Worm (Caenorhabditis elegans) whole organism, L2 larva: Measurements from ENCODE around the gene F10D2.10.

Experiments
- R02D3.7 ChIP-seq: fragments of 150-350 bp; optimal IDR thresholded peaks from 2 replicates; lab custom pipeline; 2014; ENCODE audit warnings: missing biosample characterization, missing genetic modification characterization
- Y55F3AM.14 ChIP-seq: fragments of 200-800 bp; sonication (Bioruptor generic); optimal IDR thresholded peaks from 2 replicates; lab custom pipeline; 2018; ENCODE audit warnings: mild to moderate bottlenecking, missing genetic modification characterization, missing compliant biosample characterization
- ZK546.5 ChIP-seq: sonication (generic microtip); optimal IDR thresholded peaks from 2 replicates; lab custom pipeline; 2017; ENCODE audit warnings: missing biosample characterization, missing genetic modification characterization
- ama-1 ChIP-seq: fragments of 150-350 bp; optimal IDR thresholded peaks from 2 replicates; lab custom pipeline; 2018; ENCODE audit warnings: inconsistent platforms
- ceh-16 ChIP-seq: fragments of 150-350 bp; optimal IDR thresholded peaks from 2 replicates; lab custom pipeline; 2014; ENCODE audit warnings: missing biosample characterization, missing genetic modification characterization
- ceh-82 ChIP-seq: fragments of 150-350 bp; optimal IDR thresholded peaks from 2 replicates; lab custom pipeline; 2014; ENCODE audit warnings: missing biosample characterization, missing genetic modification characterization
- lin-39 ChIP-seq: fragments of 150-350 bp; optimal IDR thresholded peaks from 2 replicates; lab custom pipeline; 2014; ENCODE audit warnings: missing biosample characterization, missing genetic modification reagents, missing genetic modification characterization
- nhr-11 ChIP-seq: fragments of 150-350 bp; optimal IDR thresholded peaks from 2 replicates; lab custom pipeline; 2014; ENCODE audit warnings: missing biosample characterization, missing genetic modification characterization
- sem-4 ChIP-seq: fragments of 150-350 bp; optimal IDR thresholded peaks from 2 replicates; lab custom pipeline; 2014; ENCODE audit warnings: missing biosample characterization, missing genetic modification reagents, missing genetic modification characterization
- snpc-4 ChIP-seq: fragments of 150-350 bp; optimal IDR thresholded peaks from 2 replicates; lab custom pipeline; 2014; ENCODE audit warnings: missing biosample characterization, missing genetic modification characterization
- zag-1 ChIP-seq: fragments of 150-350 bp; optimal IDR thresholded peaks from 2 replicates; lab custom pipeline; 2014; ENCODE audit warnings: missing biosample characterization, missing genetic modification characterization

- TF ChIP-seq snpc-4 (tag; lab: Kevin White, UChicago) (no peak), ama-1 (no peak), lin-39 (tag; lab: Kevin White, UChicago) (no peak), nhr-11 (tag; lab: Kevin White, UChicago) (no peak), ceh-82 (no peak), ceh-16 (tag; lab: Kevin White, UChicago) (no peak), Y55F3AM.14 (no peak), ZK546.5 (tag; lab: Kevin White, UChicago) (no peak), R02D3.7 (tag; lab: Kevin White, UChicago) (no peak), zag-1 (tag; lab: Kevin White, UChicago) (no peak), sem-4 (tag; lab: Kevin White, UChicago) (no peak)
Observed at ce11 chrV:7196037-7196436, 40.1 kb upstream of the F10D2.10 start, which contains the start of gene attf-2.
